Fruit fly (Drosophila melanogaster): ENCODE data around the gene hng3.
A peak's percentile ranks its signal among the peaks of the same experiment; 100 is the strongest.

hng3 gene

DNA sequence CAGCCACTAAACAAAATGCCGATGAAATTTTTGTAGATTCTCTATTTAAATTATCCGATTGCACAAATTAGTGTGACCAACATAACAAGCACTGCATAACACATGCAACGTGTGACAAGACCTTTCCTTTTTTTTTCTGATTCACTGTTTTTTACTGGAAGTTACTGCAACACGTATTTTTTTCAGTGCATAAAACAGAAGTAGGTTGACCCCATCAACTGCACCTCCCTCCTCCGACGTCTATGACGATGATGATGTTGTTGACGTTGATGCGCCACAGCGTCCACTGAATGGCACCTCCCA is 19.7 kb upstream of the hng3 start (continued):
- no peak for TF ChIP-seq nerfin-2 (GFP tag; IDR thresholded peaks at IDR 0.05; ENCODE audit: partially characterized antibody)
- TF ChIP-seq grn (GFP tag; optimal IDR thresholded peaks at IDR 0.05): no peak
- TF ChIP-seq CG1647 (GFP tag; optimal IDR thresholded peaks at IDR 0.05): no peak
- no peak for TF ChIP-seq CG15514 (GFP tag; optimal IDR thresholded peaks at IDR 0.05)
- no peak for TF ChIP-seq insv (GFP tag; optimal IDR thresholded peaks at IDR 0.05)
- no peak for TF ChIP-seq CG1832 (GFP tag; optimal IDR thresholded peaks at IDR 0.05)
- no peak for TF ChIP-seq Hey (tag; optimal IDR thresholded peaks at IDR 0.05)
- no peak for TF ChIP-seq jumu (GFP tag; optimal IDR thresholded peaks at IDR 0.05)
- TF ChIP-seq Doc3 (GFP tag; IDR thresholded peaks at IDR 0.05; ENCODE audit: partially characterized antibody): no peak
- TF ChIP-seq Gug (GFP tag; IDR thresholded peaks at IDR 0.05): no peak
- TF ChIP-seq CG5180 (GFP tag; optimal IDR thresholded peaks at IDR 0.05): peak; percentile 0
- no peak for TF ChIP-seq shn (GFP tag; optimal IDR thresholded peaks at IDR 0.05)
- no peak for TF ChIP-seq CG12744 (GFP tag; optimal IDR thresholded peaks at IDR 0.05)
- peak; percentile 54; the same call in 2 of the 3 replicates for TF ChIP-seq dysf (GFP tag; IDR thresholded peaks at IDR 0.05)
- no peak for TF ChIP-seq CG6175 (GFP tag; IDR thresholded peaks at IDR 0.05)
- 0 out of 3 replicates have a peak, but pooled peaks have one; percentile 26 for TF ChIP-seq H15 (GFP tag; IDR thresholded peaks at IDR 0.05)
- TF ChIP-seq Sry-δ (GFP tag; optimal IDR thresholded peaks at IDR 0.05): peak; percentile 24
- TF ChIP-seq CG13624 (GFP tag; optimal IDR thresholded peaks at IDR 0.05): no peak
- TF ChIP-seq Xbp1 (GFP tag; optimal IDR thresholded peaks at IDR 0.05): peak; percentile 45
- TF ChIP-seq CG17802 (tag; optimal IDR thresholded peaks at IDR 0.05): no peak
- no peak for TF ChIP-seq pfk (GFP tag; optimal IDR thresholded peaks at IDR 0.05)
- no peak for TF ChIP-seq E2f2 (GFP tag; IDR thresholded peaks at IDR 0.05)
- TF ChIP-seq grau (tag; optimal IDR thresholded peaks at IDR 0.05): peak; percentile 13
- no peak for TF ChIP-seq lab (GFP tag; optimal IDR thresholded peaks at IDR 0.05)
- no peak for TF ChIP-seq repo (GFP tag; optimal IDR thresholded peaks at IDR 0.05)
- no peak for TF ChIP-seq fd3F (GFP tag; optimal IDR thresholded peaks at IDR 0.05)
- TF ChIP-seq pros (GFP tag; optimal IDR thresholded peaks at IDR 0.05): no peak
- TF ChIP-seq CG6254 (GFP tag; optimal IDR thresholded peaks at IDR 0.05): peak; percentile 49
- TF ChIP-seq CG6272 (GFP tag; IDR thresholded peaks at IDR 0.05): no peak
- peak; percentile 17 for TF ChIP-seq CG4424 (GFP tag; optimal IDR thresholded peaks at IDR 0.05)
- TF ChIP-seq so (GFP tag; IDR thresholded peaks at IDR 0.05): 0 out of 3 replicates have a peak, but pooled peaks have one; percentile 27
- TF ChIP-seq CG32532 (GFP tag; IDR thresholded peaks at IDR 0.05): no peak
- no peak for TF ChIP-seq CG12769 (tag; optimal IDR thresholded peaks at IDR 0.05)
- no peak for TF ChIP-seq CHES-1-like (GFP tag; optimal IDR thresholded peaks at IDR 0.05)
- TF ChIP-seq CG17612 (GFP tag; IDR thresholded peaks at IDR 0.05): no peak
- TF ChIP-seq Hsf (GFP tag; optimal IDR thresholded peaks at IDR 0.05): no peak
- TF ChIP-seq CG4360 (GFP tag; IDR thresholded peaks at IDR 0.05): no peak
- TF ChIP-seq CG7357 (GFP tag; IDR thresholded peaks at IDR 0.05): no peak
- TF ChIP-seq Blimp-1 (GFP tag; optimal IDR thresholded peaks at IDR 0.05): peak; percentile 41
- no peak for TF ChIP-seq C15 (GFP tag; IDR thresholded peaks at IDR 0.05)
- no peak for TF ChIP-seq pan (optimal IDR thresholded peaks at IDR 0.05)
- no peak for TF ChIP-seq pan (GFP tag; optimal IDR thresholded peaks at IDR 0.05 in 1 of 2, IDR thresholded peaks at IDR 0.05 in 1 of 2)
- no peak for TF ChIP-seq fd102C (GFP tag; optimal IDR thresholded peaks at IDR 0.05)
- no peak for TF ChIP-seq CG15011 (GFP tag; optimal IDR thresholded peaks at IDR 0.05)
- TF ChIP-seq Deaf1 (tag; optimal IDR thresholded peaks at IDR 0.05): no peak
- peak; percentile 34 for TF ChIP-seq CG2678 (tag; optimal IDR thresholded peaks at IDR 0.05)
- no peak for TF ChIP-seq CG4854 (GFP tag; optimal IDR thresholded peaks at IDR 0.05)
- TF ChIP-seq MBD-R2 (GFP tag; IDR thresholded peaks at IDR 0.05): no peak
- no peak for TF ChIP-seq CG1233 (GFP tag; optimal IDR thresholded peaks at IDR 0.05)
- no peak for TF ChIP-seq vnd (GFP tag; IDR thresholded peaks at IDR 0.05; ENCODE audit: partially characterized antibody)
- peak; percentile 47 for TF ChIP-seq Rx (GFP tag; IDR thresholded peaks at IDR 0.05)
- 0 out of 2 replicates have a peak, but pooled peaks have one; percentile 1 for TF ChIP-seq ssp (GFP tag; IDR thresholded peaks at IDR 0.05)

Measured in whole organism, embryonic.